Worm (Caenorhabditis elegans) whole organism, mixed stage, embryonic: ENCODE results near the gene gcy-11.

Experiments used
- elt-1 ChIP-seq: sonication (generic microtip); optimal IDR thresholded peaks from 2 replicates; lab custom pipeline; 2017; ENCODE audit warnings: missing genetic modification characterization, mild to moderate bottlenecking, missing compliant biosample characterization, antibody characterized with exemption, moderate library complexity, borderline replicate concordance; ENCODE audit not compliant: insufficient read depth
- lin-13 ChIP-seq: fragments of 150-350 bp; optimal IDR thresholded peaks from 2 replicates; lab custom pipeline; 2014; ENCODE audit warnings: missing biosample characterization, missing genetic modification characterization
- lsy-2 ChIP-seq: fragments of 150-350 bp; optimal IDR thresholded peaks from 2 replicates; lab custom pipeline; 2014; ENCODE audit warnings: missing biosample characterization, missing genetic modification characterization
- nhr-2 ChIP-seq: fragments of 150-350 bp; optimal IDR thresholded peaks from 2 replicates; lab custom pipeline; 2014; ENCODE audit warnings: missing biosample characterization, missing genetic modification characterization
- nhr-237 ChIP-seq: fragments of 150-350 bp; optimal IDR thresholded peaks from 2 replicates; lab custom pipeline; 2014; ENCODE audit warnings: missing biosample characterization, missing genetic modification characterization
- pha-4 ChIP-seq: fragments of 150-350 bp; optimal IDR thresholded peaks from 2 replicates; lab custom pipeline; 2018; ENCODE audit warnings: missing biosample characterization, missing genetic modification reagents, missing genetic modification characterization
- sptf-1 ChIP-seq: sonication (generic microtip); optimal IDR thresholded peaks from 2 replicates; lab custom pipeline; 2017; ENCODE audit warnings: mild to moderate bottlenecking, missing genetic modification characterization, moderate library complexity, missing compliant biosample characterization
- unc-39 ChIP-seq: fragments of 150-350 bp; optimal IDR thresholded peaks from 2 replicates; lab custom pipeline; 2014; ENCODE audit warnings: missing biosample characterization, missing genetic modification characterization
- unc-62 ChIP-seq: fragments of 150-350 bp; optimal IDR thresholded peaks from 2 replicates; lab custom pipeline; 2014; ENCODE audit warnings: missing biosample characterization, missing genetic modification reagents, missing genetic modification characterization
- ztf-11 ChIP-seq: fragments of 150-350 bp; optimal IDR thresholded peaks from 2 replicates; lab custom pipeline; 2014; ENCODE audit warnings: missing biosample characterization, missing genetic modification characterization

DNA sequence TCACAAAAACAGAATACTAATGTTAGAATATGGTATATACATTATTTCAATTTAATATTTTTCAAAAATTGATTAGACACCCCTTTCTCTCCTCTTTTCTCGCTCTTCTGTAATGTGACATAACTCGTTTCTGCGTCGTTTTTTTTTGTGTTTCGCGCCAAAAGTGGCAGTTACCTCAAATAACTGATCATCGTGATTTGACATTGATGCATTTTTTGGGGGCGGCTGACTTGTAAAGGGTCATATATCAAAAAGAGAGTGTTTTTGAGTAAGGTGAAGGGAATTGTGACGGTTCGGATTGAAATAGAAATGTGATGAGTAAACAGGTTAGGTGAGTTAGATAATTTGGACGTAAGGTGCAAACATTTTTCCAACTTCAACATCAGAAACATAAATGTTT is 57.4 kb downstream of the gcy-11 start:
- no peak for TF ChIP-seq sptf-1 (tag; lab: Kevin White, UChicago)
- TF ChIP-seq lin-13 (tag; lab: Kevin White, UChicago) = no peak
- TF ChIP-seq elt-1 (tag; lab: Kevin White, UChicago) = no peak
- no peak for TF ChIP-seq lsy-2 (tag; lab: Kevin White, UChicago)
- TF ChIP-seq unc-39 (tag; lab: Kevin White, UChicago) = no peak
- no peak for TF ChIP-seq pha-4 (tag; lab: Kevin White, UChicago)
- TF ChIP-seq nhr-237 (tag; lab: Kevin White, UChicago) = no peak
- no peak for TF ChIP-seq unc-62
- no peak for TF ChIP-seq ztf-11 (tag; lab: Kevin White, UChicago)
- no peak for TF ChIP-seq nhr-2 (tag; lab: Kevin White, UChicago)
